Worm (Caenorhabditis elegans) whole organism, L4 larva: ENCODE measurements around the gene fipr-7.

ENCODE experiments used
- F49E8.2 ChIP-seq: sonication (generic microtip); optimal IDR thresholded peaks from 2 replicates; lab custom pipeline; 2016; ENCODE audit warnings: missing compliant biosample characterization, mild to moderate bottlenecking, missing genetic modification characterization, borderline replicate concordance
- Y75B8A.6 ChIP-seq: fragments of 200-800 bp; sonication (Bioruptor generic); IDR thresholded peaks from 2 replicates; pipeline ENCODE4 v1.3.6; 2022; ENCODE audit warnings: missing genetic modification reagents, missing genetic modification characterization, missing compliant biosample characterization
- ceh-28 ChIP-seq: fragments of 150-350 bp; optimal IDR thresholded peaks from 2 replicates; lab custom pipeline; 2014; ENCODE audit warnings: missing biosample characterization, missing genetic modification reagents, missing genetic modification characterization
- dmd-6 ChIP-seq: fragments of 200-800 bp; sonication (Bioruptor generic); IDR thresholded peaks from 2 replicates; pipeline ENCODE4 v1.3.6; 2022; ENCODE audit warnings: missing genetic modification reagents, missing genetic modification characterization, missing compliant biosample characterization
- fkh-10 ChIP-seq: fragments of 150-350 bp; optimal IDR thresholded peaks from 2 replicates; lab custom pipeline; 2014; ENCODE audit warnings: missing biosample characterization, missing genetic modification reagents, missing genetic modification characterization
- hlh-30 ChIP-seq: sonication (generic microtip); optimal IDR thresholded peaks from 2 replicates; lab custom pipeline; 2017; ENCODE audit warnings: antibody characterized with exemption, mild to moderate bottlenecking, missing genetic modification characterization, missing compliant biosample characterization; ENCODE audit not compliant: insufficient read depth
- lin-1 ChIP-seq: fragments of 200-800 bp; sonication (Bioruptor generic); IDR thresholded peaks from 2 replicates; pipeline ENCODE4 v1.3.6; 2022; ENCODE audit warnings: missing genetic modification reagents, missing genetic modification characterization, missing compliant biosample characterization
- lin-39 ChIP-seq: fragments of 150-350 bp; optimal IDR thresholded peaks from 2 replicates; lab custom pipeline; 2014; ENCODE audit warnings: missing biosample characterization, missing genetic modification reagents, missing genetic modification characterization
- mep-1 ChIP-seq: fragments of 150-350 bp; sonication (generic microtip); optimal IDR thresholded peaks from 3 replicates; lab custom pipeline; 2014; ENCODE audit warnings: missing biosample characterization, missing genetic modification characterization
- nhr-28 ChIP-seq: fragments of 150-350 bp; optimal IDR thresholded peaks from 2 replicates; lab custom pipeline; 2014; ENCODE audit warnings: missing biosample characterization, missing genetic modification characterization
- pqm-1 ChIP-seq: sonication (generic microtip); optimal IDR thresholded peaks from 2 replicates; lab custom pipeline; 2017; ENCODE audit warnings: missing biosample characterization, missing genetic modification characterization
- spr-1 ChIP-seq: sonication (generic microtip); optimal IDR thresholded peaks from 2 replicates; lab custom pipeline; 2016; ENCODE audit warnings: mild to moderate bottlenecking, missing genetic modification characterization, missing compliant biosample characterization

- TF ChIP-seq ceh-28 (tag; lab: Kevin White, UChicago): no peak
- no peak for TF ChIP-seq Y75B8A.6 (GFP tag; lab: Robert Waterston, UW)
- TF ChIP-seq spr-1 (tag; lab: Kevin White, UChicago): no peak
- peak; percentile 73 for TF ChIP-seq pqm-1 (tag; lab: Kevin White, UChicago)
- peak; percentile 76 for TF ChIP-seq nhr-28 (tag; lab: Kevin White, UChicago)
- no peak for TF ChIP-seq hlh-30 (tag; lab: Kevin White, UChicago)
- TF ChIP-seq mep-1: no peak
- no peak for TF ChIP-seq F49E8.2 (tag; lab: Kevin White, UChicago)
- TF ChIP-seq fkh-10 (GFP tag; lab: Kevin White, UChicago): no peak
- TF ChIP-seq lin-1 (GFP tag; lab: Robert Waterston, UW): no peak
- no peak; the same call in 1 of the 2 replicates for TF ChIP-seq dmd-6 (GFP tag; lab: Robert Waterston, UW)
- no peak for TF ChIP-seq lin-39 (tag; lab: Kevin White, UChicago)
These were observed 5.0 kb upstream of the fipr-7 start for ce11 chrV:10224619-10225018.
